Worm (Caenorhabditis elegans): ENCODE results near the gene D1014.2.

- TF ChIP-seq hmbx-1 (tag; optimal IDR thresholded peaks at IDR 0.05), result no peak
- no peak for TF ChIP-seq ceh-13 (GFP tag; optimal IDR thresholded peaks at IDR 0.05)
- no peak for TF ChIP-seq F13C5.2 (tag; optimal IDR thresholded peaks at IDR 0.05)
- no peak for TF ChIP-seq ama-1 (optimal IDR thresholded peaks at IDR 0.05)
- TF ChIP-seq flt-1 (GFP tag; IDR thresholded peaks at IDR 0.05), result no peak
- no peak for TF ChIP-seq aly-1 (tag; optimal IDR thresholded peaks at IDR 0.05)
- TF ChIP-seq hnd-1 (tag; optimal IDR thresholded peaks at IDR 0.05), result no peak
- no peak for TF ChIP-seq tbx-11 (GFP tag; IDR thresholded peaks at IDR 0.05)
Measured at ce11 chrV:8099306-8099705, 44.4 kb upstream of the D1014.2 start, which contains the start of gene sdz-23.
